Fruit fly (Drosophila melanogaster): ENCODE results near the gene EMC2B.

The EMC2B gene

DNA sequence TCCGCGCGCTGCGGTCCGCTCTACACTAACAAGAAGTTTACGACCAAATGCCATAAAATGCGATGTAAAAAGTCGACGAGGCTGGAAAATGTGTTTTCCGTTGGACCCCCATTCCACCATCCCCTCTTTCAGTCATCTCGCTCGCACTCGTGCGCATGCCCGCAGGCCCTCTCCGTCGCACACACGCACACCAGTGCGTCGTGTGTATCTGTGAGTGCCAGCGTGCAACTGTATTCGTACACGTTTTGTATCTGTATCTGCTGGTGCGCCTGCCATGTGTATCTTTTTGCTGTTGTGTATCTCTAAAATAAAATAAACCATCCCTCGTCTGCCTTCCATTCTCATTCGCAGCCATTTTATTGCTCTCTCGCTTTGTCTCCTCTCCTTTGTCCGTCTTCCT is 31.5 kb downstream of the EMC2B start (continued):
- TF ChIP-seq Deaf1 (tag; optimal IDR thresholded peaks at IDR 0.05): peak; percentile 43
- no peak for TF ChIP-seq sim (GFP tag; IDR thresholded peaks at IDR 0.05)
- TF ChIP-seq CG8478 (optimal IDR thresholded peaks at IDR 0.05): peak; percentile 93
- TF ChIP-seq CrebB (tag; optimal IDR thresholded peaks at IDR 0.05): no peak
- 0 out of 4 replicates have a peak, but pooled peaks have one; percentile 44 for TF ChIP-seq chinmo (GFP tag; IDR thresholded peaks at IDR 0.05; ENCODE audit: partially characterized antibody)
- no peak for TF ChIP-seq br (optimal IDR thresholded peaks at IDR 0.05)
- TF ChIP-seq seq (GFP tag; IDR thresholded peaks at IDR 0.05): peak; percentile 82
- no peak for TF ChIP-seq jigr1 (GFP tag; IDR thresholded peaks at IDR 0.05)
- TF ChIP-seq twi (tag; optimal IDR thresholded peaks at IDR 0.05): peak; percentile 94
- TF ChIP-seq CG32767 (GFP tag; IDR thresholded peaks at IDR 0.05): peak; percentile 96
- peak; percentile 22; the same call in 1 of the 3 replicates for TF ChIP-seq CG16813 (GFP tag; IDR thresholded peaks at IDR 0.05; ENCODE audit: partially characterized antibody)
- peak; percentile 99 for TF ChIP-seq cg (GFP tag; optimal IDR thresholded peaks at IDR 0.05)
- no peak for TF ChIP-seq mirr (GFP tag; optimal IDR thresholded peaks at IDR 0.05)
- TF ChIP-seq row (GFP tag; IDR thresholded peaks at IDR 0.05): 0 out of 3 replicates have a peak, but pooled peaks have one; percentile 6
- TF ChIP-seq CG10321 (GFP tag; IDR thresholded peaks at IDR 0.05): peak; percentile 66
- TF ChIP-seq CG3995 (GFP tag; optimal IDR thresholded peaks at IDR 0.05): no peak
- TF ChIP-seq psq (GFP tag; optimal IDR thresholded peaks at IDR 0.05): peak; percentile 40
- TF ChIP-seq ewg (GFP tag; optimal IDR thresholded peaks at IDR 0.05): peak; percentile 90
- TF ChIP-seq CG12236 (GFP tag; optimal IDR thresholded peaks at IDR 0.05): no peak
- no peak for TF ChIP-seq gem (tag; optimal IDR thresholded peaks at IDR 0.05)
- peak in 1 of 2 experiments; percentile 45 for TF ChIP-seq insv (GFP tag; optimal IDR thresholded peaks at IDR 0.05)
- peak; percentile 36; the same call in 1 of the 3 replicates for TF ChIP-seq CG2199 (GFP tag; IDR thresholded peaks at IDR 0.05)
- TF ChIP-seq Adf1 (GFP tag; IDR thresholded peaks at IDR 0.05): 0 out of 2 replicates have a peak, but pooled peaks have one; percentile 16
- TF ChIP-seq Nf-YC (tag; optimal IDR thresholded peaks at IDR 0.05): peak; percentile 92
- TF ChIP-seq chm (GFP tag; IDR thresholded peaks at IDR 0.05): no peak
- peak; percentile 59 for TF ChIP-seq crol (GFP tag; IDR thresholded peaks at IDR 0.05)
- TF ChIP-seq D (optimal IDR thresholded peaks at IDR 0.05): peak; percentile 76
- TF ChIP-seq D (GFP tag; optimal IDR thresholded peaks at IDR 0.05): no peak

DNA sequence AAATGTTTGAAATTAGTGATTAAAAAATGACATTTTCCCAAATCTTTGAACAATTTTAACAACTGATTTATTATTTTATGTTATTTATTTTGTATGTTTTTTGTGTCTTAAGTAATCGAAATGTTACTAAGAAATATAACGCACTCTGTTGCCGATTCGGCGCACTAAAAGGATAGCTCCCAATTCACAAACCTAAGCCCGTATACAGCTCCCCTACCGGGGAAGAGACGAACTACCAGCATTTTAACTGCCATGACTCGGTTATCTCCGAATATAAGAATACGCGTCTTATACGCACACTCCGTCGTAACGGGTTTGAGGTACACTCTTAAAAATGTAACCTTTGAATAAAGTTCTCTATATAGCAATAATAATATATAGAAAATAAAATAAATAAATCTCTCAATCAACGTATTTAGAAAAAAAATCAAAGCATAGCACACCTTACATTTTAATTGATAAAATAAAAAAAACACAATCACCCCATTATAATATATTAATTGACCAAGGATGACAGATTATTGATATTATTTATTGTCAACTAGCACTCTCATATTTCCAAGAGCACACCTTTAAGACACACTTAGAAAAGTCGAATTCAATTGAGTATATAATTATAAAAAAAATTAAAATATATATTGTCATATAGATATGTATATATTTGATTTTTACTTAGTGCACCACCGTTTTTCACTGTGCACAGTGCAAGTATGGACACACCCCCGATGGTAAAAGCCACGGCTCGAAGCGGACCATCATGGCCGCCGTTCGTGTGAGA is 33.7 kb downstream of the EMC2B start:
- TF ChIP-seq CG2889 (GFP tag; IDR thresholded peaks at IDR 0.05) (0 out of 3 replicates have a peak, but pooled peaks have one; percentile 5), CG2678 (tag; optimal IDR thresholded peaks at IDR 0.05) (peak; percentile 92), HLHmδ (GFP tag; optimal IDR thresholded peaks at IDR 0.05) (no peak), CG13123 (GFP tag; optimal IDR thresholded peaks at IDR 0.05) (peak; percentile 57), Eip74EF (GFP tag; optimal IDR thresholded peaks at IDR 0.05) (no peak), hbn (GFP tag; IDR thresholded peaks at IDR 0.05; ENCODE audit: partially characterized antibody) (no peak), HLH54F (GFP tag; optimal IDR thresholded peaks at IDR 0.05) (no peak), MTF-1 (GFP tag; optimal IDR thresholded peaks at IDR 0.05; ENCODE audit: borderline replicate concordance) (no peak), ab (GFP tag; optimal IDR thresholded peaks at IDR 0.05) (no peak), so (GFP tag; IDR thresholded peaks at IDR 0.05) (peak; percentile 57; the same call in 2 of the 3 replicates), CG6254 (GFP tag; optimal IDR thresholded peaks at IDR 0.05) (peak; percentile 81), CG30431 (GFP tag; optimal IDR thresholded peaks at IDR 0.05) (peak; percentile 50), CG6683 (GFP tag; optimal IDR thresholded peaks at IDR 0.05) (no peak), amos (GFP tag; IDR thresholded peaks at IDR 0.05; ENCODE audit: partially characterized antibody) (peak; percentile 12; the same call in 1 of the 2 replicates), tio (GFP tag; optimal IDR thresholded peaks at IDR 0.05) (peak; percentile 78), CG30020 (tag; optimal IDR thresholded peaks at IDR 0.05) (no peak), grau (tag; optimal IDR thresholded peaks at IDR 0.05) (peak; percentile 89), danr (GFP tag; IDR thresholded peaks at IDR 0.05) (peak; percentile 52; the same call in 1 of the 2 replicates), org-1 (GFP tag; optimal IDR thresholded peaks at IDR 0.05) (peak; percentile 67), prd (optimal IDR thresholded peaks at IDR 0.05) (no peak), prd (GFP tag; IDR thresholded peaks at IDR 0.05) (peak; percentile 83), gcm (GFP tag; optimal IDR thresholded peaks at IDR 0.05) (peak; percentile 85), eyg (GFP tag; optimal IDR thresholded peaks at IDR 0.05) (no peak)
